Fruit fly (Drosophila melanogaster) whole organism, embryonic: ENCODE measurements around the gene Cbl.
A peak's percentile ranks its signal among the peaks of the same experiment; 100 is the strongest.

ENCODE experiments used
- B-H1 ChIP-seq: fragments of 200-800 bp; sonication (Bioruptor generic); IDR thresholded peaks from 3 replicates; pipeline ENCODE4 v1.3.6; 2022; ENCODE audit warnings: missing biosample characterization, missing genetic modification characterization
- CG10366 ChIP-seq: fragments of 200-800 bp; sonication (Bioruptor generic); IDR thresholded peaks from 2 replicates; pipeline ENCODE4 v1.3.6; 2022; ENCODE audit warnings: missing biosample characterization, missing genetic modification characterization
- CG12299 ChIP-seq: fragments of 200-800 bp; sonication (Bioruptor generic); optimal IDR thresholded peaks from 2 replicates; lab custom pipeline; 2018; ENCODE audit warnings: missing biosample characterization, mild to moderate bottlenecking, missing genetic modification characterization
- CG13296 ChIP-seq: fragments of 200-800 bp; sonication (Bioruptor generic); optimal IDR thresholded peaks from 3 replicates; lab custom pipeline; 2018; ENCODE audit warnings: missing biosample characterization, mild to moderate bottlenecking, missing genetic modification characterization
- CG13424 ChIP-seq: fragments of 200-800 bp; sonication (Bioruptor generic); optimal IDR thresholded peaks from 2 replicates; lab custom pipeline; 2019; ENCODE audit warnings: missing biosample characterization, mild to moderate bottlenecking, missing genetic modification characterization, moderate library complexity
- CG14710 ChIP-seq: fragments of 200-800 bp; sonication (Bioruptor generic); optimal IDR thresholded peaks from 3 replicates; lab custom pipeline; 2019; ENCODE audit warnings: missing biosample characterization, mild to moderate bottlenecking, missing genetic modification characterization, moderate library complexity
- CG15514 ChIP-seq: fragments of 200-800 bp; sonication (Bioruptor generic); optimal IDR thresholded peaks from 3 replicates; lab custom pipeline; 2017; ENCODE audit warnings: missing biosample characterization, missing genetic modification characterization, mild to moderate bottlenecking, moderate library complexity, missing genetic modification reagents
- CG1603 ChIP-seq: fragments of 200-800 bp; sonication (Bioruptor generic); optimal IDR thresholded peaks from 2 replicates; lab custom pipeline; 2019; ENCODE audit warnings: missing biosample characterization, mild to moderate bottlenecking, missing genetic modification characterization, moderate library complexity
- CG16863 ChIP-seq: fragments of 200-800 bp; sonication (Bioruptor generic); optimal IDR thresholded peaks from 3 replicates; lab custom pipeline; 2016; ENCODE audit warnings: missing biosample characterization, missing genetic modification characterization
- CG2202 ChIP-seq: fragments of 200-800 bp; sonication (Bioruptor generic); optimal IDR thresholded peaks from 2 replicates; lab custom pipeline; 2018; ENCODE audit warnings: missing biosample characterization, mild to moderate bottlenecking, missing genetic modification characterization
- CG31441 ChIP-seq: fragments of 200-800 bp; sonication (Bioruptor generic); IDR thresholded peaks from 2 replicates; pipeline ENCODE4 v1.3.6; 2022; ENCODE audit warnings: missing biosample characterization, missing genetic modification characterization
- CG3163 ChIP-seq: fragments of 200-800 bp; sonication (Bioruptor generic); optimal IDR thresholded peaks from 3 replicates; lab custom pipeline; 2016; ENCODE audit warnings: missing biosample characterization, missing genetic modification characterization
- CG33557 ChIP-seq: fragments of 200-800 bp; sonication (Bioruptor generic); optimal IDR thresholded peaks from 2 replicates; lab custom pipeline; 2019; ENCODE audit warnings: missing biosample characterization, mild to moderate bottlenecking, missing genetic modification characterization, moderate library complexity
- CG3407 ChIP-seq: fragments of 200-800 bp; sonication (Bioruptor generic); optimal IDR thresholded peaks from 2 replicates; lab custom pipeline; 2018; ENCODE audit warnings: missing biosample characterization, mild to moderate bottlenecking, missing genetic modification characterization
- CG6854 ChIP-seq: fragments of 200-800 bp; sonication (Bioruptor generic); optimal IDR thresholded peaks from 3 replicates; lab custom pipeline; 2017; ENCODE audit warnings: missing biosample characterization, mild to moderate bottlenecking, missing genetic modification characterization
- CG7745 ChIP-seq: fragments of 200-800 bp; sonication (Bioruptor generic); optimal IDR thresholded peaks from 2 replicates; lab custom pipeline; 2018; ENCODE audit warnings: missing biosample characterization, mild to moderate bottlenecking, missing genetic modification characterization, moderate library complexity
- CG7786 ChIP-seq: fragments of 200-800 bp; sonication (Bioruptor generic); optimal IDR thresholded peaks from 2 replicates; lab custom pipeline; 2016; ENCODE audit warnings: missing biosample characterization, missing genetic modification characterization
- Chrac-16 ChIP-seq: fragments of 200-800 bp; sonication (Bioruptor generic); optimal IDR thresholded peaks from 3 replicates; lab custom pipeline; 2016; ENCODE audit warnings: missing biosample characterization, missing genetic modification characterization
- Eip74EF ChIP-seq, 2 experiments: fragments of 200-800 bp in 1 of 2; fragments of >200 bp in 1 of 2; sonication (Bioruptor generic) in 1 of 2; optimal IDR thresholded peaks; 2 replicates each; lab custom pipeline; 2017 to 2019; ENCODE audit warnings: missing biosample characterization in 2 of 2, missing genetic modification characterization in 2 of 2, mild to moderate bottlenecking in 1 of 2, moderate library complexity in 1 of 2
- HmgZ ChIP-seq: fragments of 200-800 bp; sonication (Bioruptor generic); optimal IDR thresholded peaks from 2 replicates; lab custom pipeline; 2018; ENCODE audit warnings: missing biosample characterization, mild to moderate bottlenecking, missing genetic modification characterization
- Hr78 ChIP-seq, 2 experiments: fragments of 200-800 bp in 1 of 2; fragments of >200 bp in 1 of 2; sonication (Bioruptor generic) in 1 of 2; optimal IDR thresholded peaks; 2 replicates each; lab custom pipeline; 2017 to 2019; ENCODE audit warnings: missing biosample characterization in 2 of 2, missing genetic modification characterization in 2 of 2, mild to moderate bottlenecking in 1 of 2, moderate library complexity in 1 of 2
- Hsf ChIP-seq: fragments of 200-800 bp; sonication (Bioruptor generic); optimal IDR thresholded peaks from 3 replicates; lab custom pipeline; 2016; ENCODE audit warnings: missing biosample characterization, missing genetic modification characterization
- NC2α ChIP-seq: fragments of 200-800 bp; sonication (Bioruptor generic); optimal IDR thresholded peaks from 2 replicates; lab custom pipeline; 2016; ENCODE audit warnings: missing biosample characterization, missing genetic modification characterization
- Six4 ChIP-seq: fragments of 200-800 bp; sonication (Bioruptor generic); optimal IDR thresholded peaks from 2 replicates; lab custom pipeline; 2016; ENCODE audit warnings: missing biosample characterization, missing genetic modification characterization
- TFAM ChIP-seq: fragments of 200-800 bp; sonication (Bioruptor generic); optimal IDR thresholded peaks from 2 replicates; lab custom pipeline; 2017; ENCODE audit warnings: missing biosample characterization, missing genetic modification characterization, inconsistent platforms
- Usf ChIP-seq: fragments of 200-800 bp; sonication (Bioruptor generic); optimal IDR thresholded peaks from 2 replicates; lab custom pipeline; 2017; ENCODE audit warnings: missing genotype, missing biosample characterization, missing genetic modification characterization
- al ChIP-seq: fragments of 200-800 bp; sonication (Bioruptor generic); IDR thresholded peaks from 2 replicates; pipeline ENCODE4 v1.3.6; 2022; ENCODE audit warnings: missing biosample characterization, missing genetic modification characterization
- bcd ChIP-seq: fragments of 200-800 bp; sonication (Bioruptor generic); optimal IDR thresholded peaks from 2 replicates; lab custom pipeline; 2017; ENCODE audit warnings: missing biosample characterization, mild to moderate bottlenecking, missing genetic modification characterization
- chm ChIP-seq: fragments of 200-800 bp; sonication (Bioruptor generic); IDR thresholded peaks from 2 replicates; pipeline ENCODE4 v1.3.6; 2022; ENCODE audit warnings: missing biosample characterization, missing genetic modification characterization
- crol ChIP-seq: fragments of 200-800 bp; sonication (Bioruptor generic); IDR thresholded peaks from 2 replicates; pipeline ENCODE4 v1.3.6; 2022; ENCODE audit warnings: missing biosample characterization, missing genetic modification characterization
- dpn ChIP-seq, 2 experiments: fragments of 200-800 bp; sonication (Bioruptor generic); optimal IDR thresholded peaks; 3 replicates each; lab custom pipeline; 2016; ENCODE audit warnings: missing biosample characterization in 2 of 2, missing genetic modification characterization in 2 of 2
- fd102C ChIP-seq: fragments of 200-800 bp; sonication (Bioruptor generic); optimal IDR thresholded peaks from 2 replicates; lab custom pipeline; 2018; ENCODE audit warnings: missing biosample characterization, mild to moderate bottlenecking, missing genetic modification characterization, moderate library complexity
- her ChIP-seq: fragments of 200-800 bp; sonication (Bioruptor generic); optimal IDR thresholded peaks from 2 replicates; lab custom pipeline; 2016; ENCODE audit warnings: missing biosample characterization, missing genetic modification characterization
- insv ChIP-seq, 2 experiments: fragments of 200-800 bp; sonication (Bioruptor generic); optimal IDR thresholded peaks; 3 replicates each; lab custom pipeline; 2016 to 2018; ENCODE audit warnings: missing biosample characterization in 2 of 2, missing genetic modification characterization in 2 of 2
- kah ChIP-seq: fragments of 200-800 bp; sonication (Bioruptor generic); optimal IDR thresholded peaks from 2 replicates; lab custom pipeline; 2018; ENCODE audit warnings: missing biosample characterization, mild to moderate bottlenecking, missing genetic modification characterization
- kay ChIP-seq: fragments of 200-800 bp; sonication (Bioruptor generic); optimal IDR thresholded peaks from 2 replicates; lab custom pipeline; 2016; ENCODE audit warnings: missing biosample characterization, missing genetic modification characterization
- otp ChIP-seq: fragments of 200-800 bp; sonication (Bioruptor generic); IDR thresholded peaks from 3 replicates; pipeline ENCODE4, ENCODE4 v1.3.6; 2022; ENCODE audit warnings: missing biosample characterization, missing genetic modification characterization
- pfk ChIP-seq: fragments of 200-800 bp; sonication (Bioruptor generic); optimal IDR thresholded peaks from 2 replicates; lab custom pipeline; 2018; ENCODE audit warnings: missing biosample characterization, mild to moderate bottlenecking, missing genetic modification characterization, moderate library complexity
- phol ChIP-seq: fragments of 200-800 bp; sonication (Bioruptor generic); optimal IDR thresholded peaks from 3 replicates; lab custom pipeline; 2018; ENCODE audit warnings: missing biosample characterization, mild to moderate bottlenecking, missing genetic modification characterization, moderate library complexity
- pum ChIP-seq: fragments of 200-800 bp; sonication (Bioruptor generic); optimal IDR thresholded peaks from 2 replicates; lab custom pipeline; 2016; ENCODE audit warnings: missing biosample characterization, missing genetic modification characterization
- pzg ChIP-seq: fragments of 200-800 bp; sonication (Bioruptor generic); optimal IDR thresholded peaks from 3 replicates; lab custom pipeline; 2018; ENCODE audit warnings: missing biosample characterization, mild to moderate bottlenecking, missing genetic modification characterization, moderate library complexity
- sc ChIP-seq, 3 experiments: fragments of >200 bp in 2 of 3; fragments of 200-800 bp in 1 of 3; sonication (Bioruptor generic) in 1 of 3; optimal IDR thresholded peaks; 2 replicates in 2 of 3; 3 replicates in 1 of 3; lab custom pipeline; 2017; ENCODE audit warnings: mild to moderate bottlenecking in 1 of 3, missing biosample characterization in 1 of 3, missing genetic modification characterization in 1 of 3, missing genetic modification reagents in 1 of 3
- sisA ChIP-seq: fragments of 200-800 bp; sonication (Bioruptor generic); IDR thresholded peaks from 2 replicates; pipeline ENCODE4 v1.3.6; 2022; ENCODE audit warnings: missing biosample characterization, missing genetic modification characterization
- stwl ChIP-seq: fragments of 200-800 bp; sonication (Bioruptor generic); optimal IDR thresholded peaks from 3 replicates; lab custom pipeline; 2018; ENCODE audit warnings: missing biosample characterization, mild to moderate bottlenecking, missing genetic modification characterization, moderate library complexity
- trh ChIP-seq: fragments of 200-800 bp; sonication (Bioruptor generic); optimal IDR thresholded peaks from 2 replicates; lab custom pipeline; 2016; ENCODE audit warnings: missing biosample characterization, missing genetic modification characterization
- twi ChIP-seq: fragments of 200-800 bp; optimal IDR thresholded peaks from 2 replicates; lab custom pipeline; 2019; ENCODE audit warnings: missing biosample characterization, mild to moderate bottlenecking, missing genetic modification characterization, moderate library complexity
- unpg ChIP-seq: fragments of 200-800 bp; sonication (Bioruptor generic); optimal IDR thresholded peaks from 3 replicates; lab custom pipeline; 2018; ENCODE audit warnings: missing biosample characterization, mild to moderate bottlenecking, missing genetic modification characterization, moderate library complexity
- vnd ChIP-seq: fragments of 200-800 bp; sonication (Bioruptor generic); IDR thresholded peaks from 3 replicates; pipeline ENCODE4 v1.3.6; 2022; ENCODE audit warnings: missing biosample characterization, missing genetic modification characterization; ENCODE audit not compliant: partially characterized antibody
- wor ChIP-seq: fragments of 200-800 bp; sonication (Bioruptor generic); IDR thresholded peaks from 2 replicates; pipeline ENCODE4 v1.3.6; 2022; ENCODE audit warnings: missing biosample characterization, missing genetic modification characterization
- yki ChIP-seq: fragments of >200 bp; optimal IDR thresholded peaks from 3 replicates; lab custom pipeline; 2018

Gene Cbl

dm6 chr3L:8424831-8425336 is at the start of gene Cbl (continued):
- TF ChIP-seq yki (no peak), sisA (GFP tag; lab: Robert Waterston, UW) (no peak), CG3407 (GFP tag; lab: Kevin White, UChicago) (no peak), Hsf (GFP tag; lab: Kevin White, UChicago) (no peak), insv (GFP tag; optimal IDR thresholded peaks at IDR 0.05; lab: Kevin White, UChicago) (peak in 1 of 2 experiments; percentile 23), otp (GFP tag; lab: Robert Waterston, UW) (no peak), pzg (peak; percentile 95), bcd (GFP tag; lab: Kevin White, UChicago) (no peak), dpn (GFP tag; optimal IDR thresholded peaks at IDR 0.05; lab: Kevin White, UChicago) (peak in 1 of 2 experiments; percentile 5), Usf (GFP tag; lab: Kevin White, UChicago) (no peak), CG7745 (tag; lab: Kevin White, UChicago) (no peak), CG2202 (tag; lab: Kevin White, UChicago) (peak; percentile 25), CG12299 (tag; lab: Kevin White, UChicago) (peak; percentile 29), CG13424 (tag; lab: Kevin White, UChicago) (no peak), CG10366 (GFP tag; lab: Robert Waterston, UW) (no peak), pum (GFP tag; lab: Kevin White, UChicago) (no peak), wor (GFP tag; lab: Robert Waterston, UW) (no peak), CG13296 (GFP tag; lab: Kevin White, UChicago) (peak; percentile 1), al (no peak), fd102C (peak; percentile 10), phol (tag; lab: Kevin White, UChicago) (peak; percentile 99), crol (GFP tag; lab: Robert Waterston, UW) (peak; percentile 72), TFAM (no peak), kay (GFP tag; lab: Kevin White, UChicago) (peak; percentile 65), vnd (GFP tag; lab: Robert Waterston, UW) (no peak), CG33557 (GFP tag; lab: Kevin White, UChicago) (peak; percentile 17), stwl (tag; lab: Kevin White, UChicago) (peak; percentile 67), chm (GFP tag; lab: Robert Waterston, UW) (no peak; the same call in 1 of the 2 replicates), trh (GFP tag; lab: Kevin White, UChicago) (no peak), Hr78 (GFP tag; optimal IDR thresholded peaks at IDR 0.05; lab: Kevin White, UChicago) (no peak), CG6854 (GFP tag; lab: Kevin White, UChicago) (no peak), CG7786 (no peak), kah (GFP tag; lab: Kevin White, UChicago) (no peak), her (GFP tag; lab: Kevin White, UChicago) (no peak), HmgZ (peak; percentile 70), CG3163 (GFP tag; lab: Kevin White, UChicago) (no peak), CG31441 (GFP tag; lab: Robert Waterston, UW) (no peak), Six4 (GFP tag; lab: Kevin White, UChicago) (no peak), CG1603 (tag; lab: Kevin White, UChicago) (peak; percentile 82), pfk (GFP tag; lab: Kevin White, UChicago) (no peak), Eip74EF (GFP tag; optimal IDR thresholded peaks at IDR 0.05; lab: Kevin White, UChicago) (no peak), CG16863 (GFP tag; lab: Kevin White, UChicago) (no peak), CG14710 (peak; percentile 73), unpg (GFP tag; lab: Kevin White, UChicago) (no peak), sc (optimal IDR thresholded peaks at IDR 0.05; lab: Kevin White, UChicago) (no peak), sc (GFP tag; optimal IDR thresholded peaks at IDR 0.05; lab: Kevin White, UChicago) (no peak), NC2α (no peak), Chrac-16 (GFP tag; lab: Kevin White, UChicago) (no peak), twi (tag; lab: Kevin White, UChicago) (no peak), CG15514 (no peak), B-H1 (GFP tag; lab: Robert Waterston, UW) (no peak)
